Fruit fly (Drosophila melanogaster): ENCODE measurements around the gene Atg101.

- TF ChIP-seq h (GFP tag; optimal IDR thresholded peaks at IDR 0.05) (no peak), Mio (GFP tag; optimal IDR thresholded peaks at IDR 0.05) (no peak), psq (GFP tag; optimal IDR thresholded peaks at IDR 0.05) (no peak), Rel (GFP tag; optimal IDR thresholded peaks at IDR 0.05) (no peak), Rel (tag; optimal IDR thresholded peaks at IDR 0.05) (no peak), sage (GFP tag; optimal IDR thresholded peaks at IDR 0.05) (no peak), Myc (optimal IDR thresholded peaks at IDR 0.05) (no peak), lola (GFP tag; optimal IDR thresholded peaks at IDR 0.05) (no peak), GATAd (GFP tag; optimal IDR thresholded peaks at IDR 0.05) (no peak), fru (GFP tag; optimal IDR thresholded peaks at IDR 0.05) (no peak), Abd-B (GFP tag; optimal IDR thresholded peaks at IDR 0.05) (no peak), foxo (GFP tag; optimal IDR thresholded peaks at IDR 0.05) (no peak)
Observed at dm6 chrX:18835500-18835899, 44.0 kb downstream of the Atg101 start.
